Fruit fly (Drosophila melanogaster) Kc167 (cell line): ENCODE measurements around the gene Tim17b1.

Experiments
- Myc ChIP-seq: fragments of >200 bp; optimal IDR thresholded peaks from 2 replicates; lab custom pipeline; 2017; ENCODE audit warnings: missing external identifiers
- h ChIP-seq: fragments of >200 bp; optimal IDR thresholded peaks from 3 replicates; lab custom pipeline; 2018; ENCODE audit warnings: missing external identifiers
- insv ChIP-seq: fragments of >200 bp; optimal IDR thresholded peaks from 3 replicates; lab custom pipeline; 2018; ENCODE audit warnings: missing external identifiers
- psq ChIP-seq: fragments of >200 bp; optimal IDR thresholded peaks from 2 replicates; lab custom pipeline; 2017; ENCODE audit warnings: missing external identifiers
- ttk ChIP-seq: sonication (Bioruptor generic); optimal IDR thresholded peaks from 2 replicates; lab custom pipeline; 2017; ENCODE audit warnings: missing external identifiers

DNA sequence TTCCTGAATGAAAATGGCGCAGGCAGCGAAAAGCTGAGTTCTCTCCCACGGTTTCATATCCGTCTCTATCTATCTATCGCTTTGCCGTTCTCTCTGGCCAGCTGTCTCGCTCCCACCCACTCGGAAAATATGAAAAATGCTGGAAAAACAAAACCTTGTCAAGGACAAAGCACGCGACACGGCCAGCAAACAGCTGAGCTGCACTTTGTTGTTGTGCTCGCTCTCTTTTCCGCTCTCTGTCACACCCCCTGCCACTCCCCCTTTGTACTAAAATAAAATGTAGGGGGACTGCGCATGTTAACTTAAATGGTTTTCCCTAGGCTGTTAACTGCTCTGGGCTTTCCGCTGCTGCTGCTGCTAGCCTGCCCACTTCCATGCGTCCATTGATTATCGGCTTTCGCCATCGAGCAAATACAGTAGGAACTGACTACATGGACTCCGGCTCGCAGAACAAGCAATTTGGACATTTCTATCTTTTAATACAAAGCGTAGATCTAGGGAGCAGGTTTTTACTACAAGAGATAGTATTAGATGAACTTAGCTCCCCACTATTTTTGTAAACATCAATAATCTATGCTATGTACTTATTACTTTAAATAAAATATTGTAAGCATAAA is 46.9 kb downstream of the Tim17b1 start:
- TF ChIP-seq psq (lab: Kevin White, UChicago) (no peak), ttk (lab: Kevin White, UChicago) (no peak), h (lab: Kevin White, UChicago) (no peak), insv (lab: Kevin White, UChicago) (no peak), Myc (lab: Kevin White, UChicago) (no peak)
